Worm (Caenorhabditis elegans): ENCODE measurements around the gene cone-1.

ce11 chrIII:2551981-2552380 lies 21.6 kb downstream of the cone-1 start:
- no peak for TF ChIP-seq ZK546.5 (tag; optimal IDR thresholded peaks at IDR 0.05)
- no peak for TF ChIP-seq nhr-28 (tag; optimal IDR thresholded peaks at IDR 0.05)
- TF ChIP-seq unc-62 (GFP tag; optimal IDR thresholded peaks at IDR 0.05), result no peak
- TF ChIP-seq zag-1 (tag; optimal IDR thresholded peaks at IDR 0.05), result no peak
- TF ChIP-seq fkh-10 (GFP tag; optimal IDR thresholded peaks at IDR 0.05), result no peak

Measured in whole organism, L3 larva.